Worm (Caenorhabditis elegans) whole organism, dauer: ENCODE data around the gene C08E8.2.

Experiments used
- unc-62 ChIP-seq: sonication (generic microtip); optimal IDR thresholded peaks from 2 replicates; lab custom pipeline; 2017; ENCODE audit warnings: missing biosample characterization, missing genetic modification reagents, missing genetic modification characterization

C08E8.2 gene

DNA sequence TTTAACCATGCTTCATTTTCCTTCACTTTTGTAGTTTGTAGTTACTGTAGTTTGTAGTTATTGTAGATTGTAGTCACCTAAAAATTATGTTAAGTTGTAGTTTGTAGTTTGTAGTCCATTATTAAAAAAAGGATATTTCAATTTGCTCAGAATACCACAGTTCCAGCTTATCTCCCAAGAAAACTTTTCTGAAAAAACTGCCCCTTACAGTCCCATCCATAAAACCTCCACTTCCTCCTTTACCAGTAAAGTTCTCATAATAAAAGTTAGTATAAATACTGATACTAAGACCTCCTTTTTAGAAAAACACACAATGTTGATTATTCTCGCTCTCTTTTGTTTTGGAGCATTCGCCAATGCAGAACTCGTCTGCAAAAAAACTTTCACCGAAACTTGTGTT is 4.9 kb downstream of the C08E8.2 start, which contains the start of gene C08E8.11:
Gene C08E8.11 (plus strand): TSS at position 301 of the 400 bp plus-strand sequence.
- no peak for TF ChIP-seq unc-62 (GFP tag; lab: Kevin White, UChicago)

DNA sequence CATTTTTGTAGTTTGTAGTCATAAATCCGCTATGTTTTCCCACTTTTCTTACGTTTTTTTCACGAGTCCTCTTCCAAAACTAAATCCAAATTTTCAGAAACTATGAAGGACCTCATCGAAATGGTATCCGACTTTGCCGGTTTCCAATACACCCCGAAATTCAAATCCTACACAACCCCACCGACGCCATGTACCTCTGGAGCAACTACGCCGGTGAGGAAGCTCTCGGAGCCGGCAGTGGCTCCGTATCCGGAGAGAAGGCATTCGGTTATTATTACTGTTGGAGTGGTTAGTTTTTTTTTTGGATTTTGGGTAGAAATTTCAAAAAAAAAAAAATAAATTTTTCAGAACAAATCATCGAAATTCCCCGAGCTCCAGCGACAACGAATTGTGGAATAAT is 5.6 kb downstream of the C08E8.2 start, which contains the start of gene C08E8.3:
Gene C08E8.3 (plus strand): TSS at position 84 of the 400 bp plus-strand sequence.
- TF ChIP-seq unc-62 (GFP tag; lab: Kevin White, UChicago), result no peak

DNA sequence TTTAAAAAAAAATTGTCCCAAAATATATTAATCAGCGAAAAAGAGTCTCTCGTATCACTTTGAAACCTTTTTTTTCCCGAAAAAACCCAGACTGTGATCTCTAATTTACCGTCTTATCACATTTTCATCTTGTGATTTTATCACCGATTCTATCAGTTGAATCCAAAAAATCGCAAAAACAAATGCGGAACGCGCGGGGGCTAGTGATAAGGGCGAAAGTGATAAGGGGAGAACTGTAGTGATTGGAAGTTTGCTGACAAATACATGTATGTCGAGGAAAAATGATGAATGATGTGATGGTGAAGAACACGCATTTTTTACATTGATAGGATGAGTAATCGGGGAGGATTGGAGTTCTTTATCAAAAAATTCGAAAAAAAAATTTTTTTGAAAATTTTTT is 9.6 kb downstream of the C08E8.2 start:
- no peak for TF ChIP-seq unc-62 (GFP tag; lab: Kevin White, UChicago)

DNA sequence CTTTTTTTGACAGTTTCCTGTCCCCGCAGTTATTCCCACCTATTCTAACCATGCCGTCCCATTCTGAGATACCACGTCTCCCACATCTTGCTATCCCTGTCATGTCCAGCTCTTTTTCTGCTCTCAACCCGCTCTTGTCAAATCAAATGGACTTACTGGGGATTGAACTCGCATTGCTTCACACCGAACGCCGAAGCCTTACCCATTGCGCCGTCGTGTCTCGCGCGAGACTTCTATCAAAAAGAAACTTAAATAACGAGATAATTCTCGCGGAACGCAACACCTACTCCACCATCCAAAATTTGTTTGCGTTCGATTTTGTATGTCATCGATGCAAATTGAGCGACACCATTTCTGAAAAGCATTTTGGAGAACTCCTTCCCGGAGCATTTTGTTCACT is 11.4 kb downstream of the C08E8.2 start:
- TF ChIP-seq unc-62 (GFP tag; lab: Kevin White, UChicago), result no peak

DNA sequence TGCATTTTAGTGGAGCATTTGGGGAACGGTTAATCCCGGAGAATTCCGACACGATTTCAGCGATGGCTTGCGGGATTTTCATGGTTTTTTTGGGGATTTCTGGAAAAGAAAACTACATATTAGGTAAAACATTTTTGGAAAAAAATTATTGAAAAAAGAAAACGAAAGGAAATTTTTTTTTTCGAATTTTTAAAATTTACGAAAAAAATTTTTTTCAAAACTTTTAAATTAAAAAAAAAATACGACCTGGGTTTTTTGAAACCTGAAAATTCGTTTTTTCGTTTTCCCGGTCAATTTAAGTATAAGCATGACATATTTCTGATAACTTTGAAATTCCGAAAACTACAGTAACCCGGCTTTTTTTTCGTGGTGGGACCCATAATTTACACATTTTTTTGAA is 15.8 kb downstream of the C08E8.2 start, which contains the start of gene C08E8.10:
Gene C08E8.10 (minus strand): TSS at position 101 of the 400 bp plus-strand sequence.
- no peak for TF ChIP-seq unc-62 (GFP tag; lab: Kevin White, UChicago)

DNA sequence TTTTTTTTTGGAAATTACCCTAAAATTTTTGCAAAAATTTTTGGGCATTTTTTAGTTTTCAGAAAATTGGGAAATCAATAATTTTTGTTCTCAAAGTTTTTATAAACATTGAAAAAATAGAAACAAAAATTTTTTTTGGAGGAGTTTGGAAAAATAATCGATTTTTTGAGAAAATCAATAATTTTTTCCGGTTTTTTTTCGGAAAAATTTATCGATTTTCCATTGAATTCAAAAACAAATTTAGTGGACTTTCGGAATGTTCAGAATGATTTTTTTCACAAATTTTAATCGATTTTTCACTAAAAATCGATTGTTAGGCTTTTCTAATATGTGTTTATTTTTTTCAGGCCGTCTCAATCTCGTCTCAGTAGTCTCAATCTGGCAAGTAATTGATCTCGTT is 18.0 kb downstream of the C08E8.2 start:
- no peak for TF ChIP-seq unc-62 (GFP tag; lab: Kevin White, UChicago)

DNA sequence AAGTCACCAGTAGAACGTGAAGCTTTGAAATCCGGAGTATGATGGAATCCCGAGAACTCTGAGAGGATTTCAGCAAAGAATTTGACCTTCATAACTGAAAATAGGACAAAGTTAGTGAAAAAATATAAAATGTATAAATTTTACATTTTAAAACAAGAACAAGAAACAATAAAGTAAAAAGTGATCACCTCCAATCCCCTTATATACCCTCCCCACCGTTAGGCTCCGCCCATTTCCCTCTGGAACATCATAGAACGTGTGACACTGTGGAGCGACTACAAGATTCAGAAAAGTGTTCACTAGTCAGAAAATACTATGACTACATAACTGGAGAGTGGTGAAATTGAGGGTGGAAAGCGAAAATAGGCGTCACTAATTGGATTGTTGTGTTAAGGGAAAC is 24.6 kb downstream of the C08E8.2 start, which contains the start of gene B0462.4:
Gene B0462.4 (minus strand): TSS at position 101 of the 400 bp plus-strand sequence.
- no peak for TF ChIP-seq unc-62 (GFP tag; lab: Kevin White, UChicago)

DNA sequence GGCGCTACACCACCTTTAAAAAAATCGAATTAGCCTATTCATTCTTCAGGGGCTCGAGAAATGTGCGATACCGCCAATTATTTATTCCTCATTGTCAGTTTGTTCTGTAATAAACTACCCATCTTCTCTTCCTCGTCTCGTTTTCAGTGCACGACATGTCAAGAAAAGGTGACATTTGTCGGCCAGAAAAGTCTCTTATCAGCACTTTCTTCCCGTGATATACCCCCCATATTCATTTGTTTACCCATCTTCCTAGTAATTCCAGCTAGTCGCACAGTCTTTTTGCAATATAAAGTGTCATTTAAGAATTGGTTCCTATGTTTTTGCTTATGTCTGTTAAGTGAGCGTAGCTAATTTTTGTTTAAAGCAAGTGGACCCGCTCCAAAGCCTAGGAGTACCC is 31.1 kb downstream of the C08E8.2 start:
- TF ChIP-seq unc-62 (GFP tag; lab: Kevin White, UChicago), result no peak

DNA sequence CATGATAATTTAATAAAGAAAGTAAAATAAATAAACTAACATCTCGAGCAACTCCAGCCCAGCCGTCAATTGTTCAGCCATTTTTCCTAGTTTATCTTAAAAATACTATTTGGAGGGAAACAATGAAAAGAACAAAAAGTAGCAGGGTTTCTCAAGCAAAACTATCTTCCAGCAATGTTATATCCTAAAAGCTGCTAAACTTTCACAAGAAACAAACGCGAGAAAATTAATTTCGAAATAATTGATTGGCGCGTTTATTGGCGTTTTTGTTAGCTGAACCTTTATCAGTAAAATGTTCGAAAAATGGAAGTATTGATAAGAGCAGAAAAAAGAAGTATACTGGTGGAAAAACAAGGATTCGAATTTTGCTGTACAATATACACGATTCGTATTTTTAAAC is 32.4 kb downstream of the C08E8.2 start, which contains the start of gene B0462.5:
Gene B0462.5 (minus strand): TSS at position 101 of the 400 bp plus-strand sequence.
- TF ChIP-seq unc-62 (GFP tag; lab: Kevin White, UChicago), result no peak

DNA sequence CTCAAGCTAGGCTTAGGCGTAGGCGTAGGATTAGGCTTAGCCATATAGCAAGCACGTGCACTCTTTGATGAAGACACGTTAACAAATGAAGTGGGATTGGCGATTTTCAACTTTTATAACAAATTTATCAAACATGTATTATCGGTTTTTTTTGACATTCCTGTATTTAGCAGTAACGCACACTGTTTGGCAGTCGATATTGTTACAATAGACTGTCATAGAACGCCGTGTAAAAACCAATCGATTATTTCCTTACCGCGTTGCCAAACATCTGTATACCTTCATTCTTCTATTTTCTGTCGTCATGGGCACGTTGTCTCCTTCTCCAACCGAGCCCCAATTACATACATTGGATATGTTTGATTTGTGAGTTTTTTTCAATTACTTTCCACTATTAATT is 37.3 kb downstream of the C08E8.2 start, which contains the start of gene fbxb-119:
Gene fbxb-119 (plus strand): TSS at position 301 of the 400 bp plus-strand sequence.
- no peak for TF ChIP-seq unc-62 (GFP tag; lab: Kevin White, UChicago)
